Fruit fly (Drosophila melanogaster): Measurements from ENCODE around the gene ft.

ft gene

DNA sequence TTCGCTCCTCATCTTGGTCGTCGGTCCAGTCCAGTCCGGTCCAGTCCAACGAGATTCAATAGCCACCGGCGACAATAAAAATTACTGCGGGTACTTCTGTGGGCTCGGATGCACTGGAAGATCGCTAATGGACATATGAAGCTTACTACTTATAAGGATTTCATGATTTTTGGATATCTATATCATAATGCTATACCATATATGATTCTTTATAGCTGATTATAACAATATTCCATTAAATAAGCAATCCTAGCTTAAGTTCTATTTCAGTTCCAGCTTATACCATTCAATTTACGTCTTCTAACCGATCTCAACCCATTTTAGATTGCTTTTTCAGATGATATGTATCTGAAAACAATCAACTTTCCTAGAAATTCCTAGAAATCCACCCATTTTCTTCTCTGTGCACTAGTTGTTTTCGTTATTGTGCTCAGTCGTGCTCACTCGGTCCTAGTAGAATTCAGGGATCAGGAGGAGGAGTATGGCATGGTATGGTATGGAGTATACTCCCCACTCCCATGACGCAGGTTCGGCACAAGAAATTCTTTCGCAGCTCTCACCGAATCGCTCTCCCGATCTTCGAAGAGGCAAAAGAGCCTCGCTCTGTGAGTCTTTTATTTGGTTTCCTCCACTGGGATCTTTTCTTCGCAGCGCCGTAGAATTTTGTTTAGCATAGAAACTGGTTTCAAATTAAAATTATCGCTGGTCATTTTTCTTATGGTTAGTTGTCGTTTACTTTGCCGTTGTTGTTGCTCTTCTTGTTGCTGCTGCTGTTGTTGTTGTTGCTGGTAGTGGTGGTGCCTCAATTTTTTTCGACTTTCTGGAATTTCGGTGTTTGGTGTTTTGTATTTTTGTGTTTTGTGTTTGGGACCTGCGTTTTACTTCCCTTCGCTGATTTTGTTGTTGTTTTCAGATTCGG is 665 bp upstream of the ft start:
- no peak for TF ChIP-seq EcR (GFP tag; optimal IDR thresholded peaks at IDR 0.05)
- no peak for TF ChIP-seq pan (optimal IDR thresholded peaks at IDR 0.05)
- TF ChIP-seq psq (optimal IDR thresholded peaks at IDR 0.05), result no peak
- no peak for TF ChIP-seq CG8478 (optimal IDR thresholded peaks at IDR 0.05)
- no peak for TF ChIP-seq usp (GFP tag; optimal IDR thresholded peaks at IDR 0.05)
- no peak for TF ChIP-seq Dll (optimal IDR thresholded peaks at IDR 0.05)

DNA sequence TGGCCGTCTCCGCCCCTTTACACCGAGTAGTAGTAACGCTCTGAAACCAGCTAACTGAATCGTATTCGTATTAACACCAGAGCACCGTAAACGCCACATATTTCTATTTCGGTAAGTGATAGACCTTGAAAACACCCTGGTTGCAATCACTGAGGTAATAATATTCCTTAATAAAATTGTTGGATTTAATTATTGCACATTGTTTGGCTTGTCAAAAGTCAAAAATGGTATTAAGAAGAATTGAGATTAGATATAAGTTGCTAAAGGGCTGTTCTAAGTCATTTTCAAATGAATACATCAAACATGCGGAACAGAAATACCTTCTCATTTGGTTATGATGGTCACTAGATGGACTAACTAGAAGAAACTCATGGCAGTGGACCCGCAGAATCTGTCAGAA is 2.8 kb downstream of the ft start:
- TF ChIP-seq psq (optimal IDR thresholded peaks at IDR 0.05), result no peak
- no peak for TF ChIP-seq EcR (GFP tag; optimal IDR thresholded peaks at IDR 0.05)
- TF ChIP-seq usp (GFP tag; optimal IDR thresholded peaks at IDR 0.05), result no peak
- no peak for TF ChIP-seq CG8478 (optimal IDR thresholded peaks at IDR 0.05)
- no peak for TF ChIP-seq Dll (optimal IDR thresholded peaks at IDR 0.05)
- TF ChIP-seq pan (optimal IDR thresholded peaks at IDR 0.05), result no peak

DNA sequence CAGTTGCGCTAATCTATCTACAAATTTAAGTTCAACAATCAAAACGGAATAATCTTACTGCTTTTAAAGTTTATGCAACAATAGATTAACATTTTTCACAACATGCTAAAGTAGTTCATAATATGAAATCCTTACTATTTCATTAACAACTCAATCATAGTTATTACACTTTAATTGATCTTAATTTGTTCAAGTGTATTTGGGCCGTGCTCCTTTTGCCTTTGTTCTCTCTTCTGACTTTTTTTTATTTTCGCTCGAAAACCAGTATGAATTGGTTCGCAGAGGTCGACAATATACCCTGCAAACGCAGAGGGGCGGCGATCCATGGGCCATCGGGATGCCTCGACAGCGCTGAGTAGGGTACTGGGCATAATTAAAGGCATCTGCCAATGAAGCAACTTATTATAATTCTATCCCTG is 10.3 kb downstream of the ft start:
- TF ChIP-seq psq (optimal IDR thresholded peaks at IDR 0.05), result no peak
- TF ChIP-seq Dll (optimal IDR thresholded peaks at IDR 0.05), result no peak
- TF ChIP-seq CG8478 (optimal IDR thresholded peaks at IDR 0.05), result no peak
- no peak for TF ChIP-seq usp (GFP tag; optimal IDR thresholded peaks at IDR 0.05)
- TF ChIP-seq EcR (GFP tag; optimal IDR thresholded peaks at IDR 0.05), result no peak
- no peak for TF ChIP-seq pan (optimal IDR thresholded peaks at IDR 0.05)

DNA sequence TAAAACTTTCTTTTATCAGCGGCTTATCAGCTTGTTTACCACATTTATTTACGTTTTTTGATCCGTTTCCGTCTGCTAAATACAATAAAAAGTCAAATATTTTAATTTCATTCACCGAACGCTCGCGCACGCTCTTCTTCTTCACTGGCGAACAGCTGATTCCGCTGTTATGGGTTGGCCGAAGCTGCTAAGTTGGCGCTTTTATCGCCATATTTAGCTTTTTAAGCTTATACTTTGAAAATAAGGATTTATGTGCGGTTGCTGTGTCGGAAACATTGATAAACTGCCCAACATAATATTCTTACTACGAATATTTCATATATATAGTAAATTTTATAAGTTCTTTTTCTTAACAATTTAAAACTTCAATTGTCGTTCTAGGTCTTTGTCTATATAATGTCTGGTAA is 23.7 kb downstream of the ft start, which contains the start of gene Naprt:
Gene Naprt (minus strand): TSS at position 159 of the 407 bp plus-strand sequence.
- TF ChIP-seq pan (optimal IDR thresholded peaks at IDR 0.05) (no peak), usp (GFP tag; optimal IDR thresholded peaks at IDR 0.05) (no peak), Dll (optimal IDR thresholded peaks at IDR 0.05) (no peak), CG8478 (optimal IDR thresholded peaks at IDR 0.05) (no peak), EcR (GFP tag; optimal IDR thresholded peaks at IDR 0.05) (no peak), psq (optimal IDR thresholded peaks at IDR 0.05) (no peak)

DNA sequence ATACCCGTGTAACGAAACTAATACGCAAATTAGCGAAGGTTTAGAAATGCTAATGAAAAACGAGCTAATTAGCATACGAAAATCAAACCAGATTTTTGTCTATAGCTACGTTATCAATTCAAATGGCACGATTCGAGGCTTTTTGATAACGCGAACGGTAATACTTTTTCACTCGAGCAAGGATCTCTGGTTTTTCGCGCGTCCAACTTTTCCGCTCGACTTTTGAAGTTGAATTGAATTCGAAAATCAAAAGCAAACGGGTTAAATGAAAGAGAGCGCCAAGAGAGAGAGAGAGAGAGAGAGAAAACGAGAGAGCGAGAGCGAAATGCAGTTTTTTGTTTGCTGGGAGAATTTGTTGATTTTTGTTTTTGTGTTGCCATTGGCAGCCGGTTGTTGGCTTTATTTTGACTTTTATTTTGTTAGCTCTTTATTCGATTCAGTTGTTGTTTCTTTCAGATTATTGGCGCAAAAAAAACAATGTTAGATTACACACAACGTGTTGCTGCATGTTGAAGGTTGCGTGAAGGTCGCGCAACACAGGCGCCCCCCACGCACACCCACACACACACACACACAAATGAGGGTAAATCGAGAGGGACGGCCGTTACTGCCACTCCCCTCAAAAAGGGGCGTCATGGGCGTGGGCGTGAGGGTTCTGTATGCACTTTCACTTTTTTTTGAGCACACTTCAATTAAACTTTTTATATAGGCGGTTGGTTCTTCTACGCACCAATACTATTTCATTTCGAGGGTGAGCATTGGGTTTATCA is 24.3 kb downstream of the ft start:
- TF ChIP-seq CG8478 (optimal IDR thresholded peaks at IDR 0.05) (no peak), EcR (GFP tag; optimal IDR thresholded peaks at IDR 0.05) (no peak), psq (optimal IDR thresholded peaks at IDR 0.05) (no peak), Dll (optimal IDR thresholded peaks at IDR 0.05) (no peak), usp (GFP tag; optimal IDR thresholded peaks at IDR 0.05) (no peak), pan (optimal IDR thresholded peaks at IDR 0.05) (no peak)

DNA sequence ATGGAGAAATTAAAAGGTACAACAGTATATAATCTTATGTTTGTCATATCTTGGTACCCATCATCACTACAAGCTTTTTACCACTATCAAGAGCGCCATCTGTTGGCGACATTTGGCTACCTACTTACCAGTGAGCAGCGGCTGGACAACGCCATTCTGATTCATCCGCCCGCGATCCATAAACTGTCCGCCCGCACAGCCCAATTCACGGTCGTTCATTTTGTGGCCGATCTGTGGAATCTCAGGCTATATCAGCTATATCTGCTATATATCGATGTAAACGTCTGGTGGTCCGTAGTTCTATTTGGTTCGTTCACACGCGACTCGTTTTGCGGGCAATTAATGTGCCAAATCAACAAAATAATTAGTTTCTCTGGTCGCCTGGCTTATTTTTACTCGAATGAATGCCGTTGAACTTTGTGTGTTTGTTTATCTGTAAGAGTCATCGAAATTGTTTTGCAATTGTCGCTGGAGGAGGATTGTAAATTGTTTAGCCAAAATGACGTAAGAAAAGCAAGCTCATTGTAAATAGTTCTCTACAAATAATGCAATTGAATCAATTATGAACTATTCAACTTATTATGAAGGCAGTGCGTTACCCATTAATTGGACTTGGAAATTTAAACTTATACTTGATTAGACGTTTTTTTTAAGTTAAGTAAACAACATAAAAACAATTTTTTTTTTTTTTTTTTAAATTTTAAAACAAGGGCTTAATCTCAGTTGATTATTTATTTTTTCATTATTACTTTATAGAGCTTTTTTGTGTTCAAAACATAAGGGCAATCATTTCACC is 25.1 kb downstream of the ft start:
- TF ChIP-seq pan (optimal IDR thresholded peaks at IDR 0.05) (no peak), Dll (optimal IDR thresholded peaks at IDR 0.05) (no peak), usp (GFP tag; optimal IDR thresholded peaks at IDR 0.05) (no peak), psq (optimal IDR thresholded peaks at IDR 0.05) (no peak), EcR (GFP tag; optimal IDR thresholded peaks at IDR 0.05) (no peak)

DNA sequence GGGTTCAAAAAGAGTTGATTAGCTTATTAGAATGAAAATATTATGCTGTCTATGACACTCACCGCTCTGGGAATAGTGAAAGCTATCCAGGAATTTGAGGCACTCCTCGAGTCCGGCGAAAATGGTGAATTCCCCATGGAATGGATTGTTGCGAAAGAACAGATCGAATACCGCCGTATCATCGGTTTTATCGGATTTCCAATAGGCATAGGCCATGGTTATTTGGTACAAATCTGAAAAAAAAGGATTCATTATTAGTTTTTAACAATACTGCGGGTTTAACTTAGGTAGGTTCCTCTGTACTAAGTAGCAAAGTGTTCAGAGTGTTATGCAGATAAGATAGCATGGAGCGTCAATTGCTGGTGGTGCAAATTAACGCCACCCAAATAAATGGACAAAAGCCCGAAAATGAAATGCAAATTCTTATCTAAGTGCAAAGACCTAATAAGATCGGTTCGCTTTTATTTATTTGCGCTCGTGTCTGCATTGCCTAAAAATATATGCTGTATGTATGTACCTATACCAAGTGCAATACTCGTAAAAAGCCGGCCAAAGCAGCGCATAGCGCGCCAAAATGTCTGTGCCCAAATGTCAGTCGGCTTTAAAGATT is 25.8 kb downstream of the ft start:
- TF ChIP-seq CG8478 (optimal IDR thresholded peaks at IDR 0.05) (no peak), psq (optimal IDR thresholded peaks at IDR 0.05) (no peak), pan (optimal IDR thresholded peaks at IDR 0.05) (no peak), usp (GFP tag; optimal IDR thresholded peaks at IDR 0.05) (no peak), EcR (GFP tag; optimal IDR thresholded peaks at IDR 0.05) (no peak), Dll (optimal IDR thresholded peaks at IDR 0.05) (no peak)

DNA sequence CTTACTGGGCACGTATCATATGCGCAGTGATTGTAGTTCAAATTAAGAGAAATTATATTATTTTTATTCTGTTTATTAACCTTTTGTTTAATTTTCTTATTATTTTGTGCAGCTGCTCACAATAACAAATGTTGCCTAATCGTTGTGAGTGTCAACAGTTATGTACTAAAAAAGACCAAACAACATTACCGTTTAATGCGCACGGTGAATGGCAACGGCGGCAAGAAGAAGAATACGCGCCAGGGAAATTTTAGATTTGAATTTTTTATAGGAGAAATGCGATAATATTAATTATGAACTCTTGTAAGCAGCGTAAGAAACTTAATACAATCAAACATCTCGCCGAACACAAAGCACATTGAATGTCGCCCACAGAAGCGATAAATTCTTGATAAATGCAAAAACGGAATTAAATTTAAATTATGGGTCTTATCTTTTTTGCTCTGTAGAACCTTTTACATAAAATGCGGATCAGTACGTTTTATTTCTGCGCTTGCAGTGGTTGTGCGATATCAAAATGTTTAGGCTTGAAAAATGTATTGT is 33.9 kb downstream of the ft start, which contains the start of the genes Tbcc and lectin-24Db:
Gene Tbcc (minus strand): TSS at position 163 of the 543 bp plus-strand sequence.
Gene lectin-24Db (plus strand): TSS at position 493 of the 543 bp plus-strand sequence.
- TF ChIP-seq usp (GFP tag; optimal IDR thresholded peaks at IDR 0.05) (no peak), Dll (optimal IDR thresholded peaks at IDR 0.05) (no peak), pan (optimal IDR thresholded peaks at IDR 0.05) (no peak), psq (optimal IDR thresholded peaks at IDR 0.05) (no peak), CG8478 (optimal IDR thresholded peaks at IDR 0.05) (no peak), EcR (GFP tag; optimal IDR thresholded peaks at IDR 0.05) (no peak)

DNA sequence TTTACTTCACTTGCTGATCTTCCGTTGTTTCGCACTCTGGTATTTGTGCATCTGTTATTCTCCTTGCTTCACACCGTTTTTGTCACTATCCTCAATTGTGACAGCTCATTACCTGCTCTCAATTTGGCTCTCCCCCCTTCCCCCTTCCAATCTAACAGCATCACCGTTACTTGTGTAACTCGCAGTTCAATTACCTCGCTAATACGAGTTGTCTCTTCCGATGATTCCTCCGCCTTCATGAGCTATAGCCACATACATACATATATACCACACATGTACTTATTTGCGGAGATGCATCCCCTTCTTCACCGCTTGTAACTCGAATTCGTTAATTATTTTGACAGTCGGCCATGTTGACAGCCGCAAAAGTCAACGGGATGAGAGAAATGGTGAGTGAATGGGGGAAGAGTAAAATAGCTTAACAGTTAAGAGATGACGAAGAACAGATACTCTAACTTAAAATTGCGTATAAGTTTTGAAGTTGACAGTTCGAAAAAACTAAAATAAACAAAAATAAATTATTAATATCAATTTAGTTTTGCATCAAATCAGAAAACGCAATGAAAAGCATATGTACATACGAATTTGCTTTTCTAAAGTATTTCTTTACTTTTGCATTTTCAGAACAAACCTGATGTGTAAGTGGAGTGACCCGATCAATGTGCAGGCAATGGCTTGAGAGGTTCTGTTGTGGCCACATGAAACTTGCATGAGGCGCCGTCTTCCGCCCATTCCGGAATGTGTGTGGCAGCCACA is 36.1 kb downstream of the ft start:
- TF ChIP-seq EcR (GFP tag; optimal IDR thresholded peaks at IDR 0.05) (no peak), CG8478 (optimal IDR thresholded peaks at IDR 0.05) (no peak)

DNA sequence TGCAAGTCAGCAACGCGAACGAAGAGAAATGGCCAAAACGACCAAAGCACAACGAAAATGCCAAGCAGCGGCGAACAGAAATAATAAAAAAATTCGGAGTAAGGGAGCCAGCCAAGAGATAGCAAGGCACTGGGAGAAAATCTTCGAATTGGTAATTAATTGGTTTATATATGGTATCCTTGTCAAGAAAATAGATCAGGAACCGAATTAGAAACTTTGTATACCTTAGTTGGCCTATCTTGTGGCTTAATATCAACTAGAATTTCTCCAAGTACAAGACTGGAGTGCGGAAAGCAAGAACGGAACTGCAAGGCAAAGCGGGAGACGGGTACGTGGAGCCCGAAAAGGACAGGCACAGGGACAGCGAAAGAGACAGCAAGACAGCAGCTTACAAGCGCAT is 41.6 kb downstream of the ft start:
- TF ChIP-seq usp (GFP tag; optimal IDR thresholded peaks at IDR 0.05) (no peak), CG8478 (optimal IDR thresholded peaks at IDR 0.05) (no peak), Dll (optimal IDR thresholded peaks at IDR 0.05) (no peak), psq (optimal IDR thresholded peaks at IDR 0.05) (no peak), EcR (GFP tag; optimal IDR thresholded peaks at IDR 0.05) (no peak), pan (optimal IDR thresholded peaks at IDR 0.05) (no peak)

Measured in whole organism.